Worm (Caenorhabditis elegans) whole organism, young adult: ENCODE results near the gene nlp-64.
"Not testable (repeated sequence)": the region's sequence is repeated elsewhere in the genome, so short reads cannot be mapped to it uniquely, and the experiment has no call there.

ENCODE experiments used
- C06A6.2 ChIP-seq: fragments of 200-800 bp; sonication (Bioruptor generic); conservative IDR thresholded peaks from 2 replicates; pipeline ENCODE4 v1.3.6; 2022; ENCODE audit warnings: missing genetic modification characterization, missing compliant biosample characterization
- C17E4.6 ChIP-seq: fragments of 200-800 bp; sonication (Bioruptor generic); IDR thresholded peaks from 2 replicates; pipeline ENCODE4 v1.3.6; 2022; ENCODE audit warnings: missing genetic modification reagents, missing genetic modification characterization, missing compliant biosample characterization
- F39B2.1 ChIP-seq: fragments of 200-800 bp; sonication (Bioruptor generic); IDR thresholded peaks from 2 replicates; pipeline ENCODE4 v1.3.6; 2022; ENCODE audit warnings: missing genetic modification reagents, missing genetic modification characterization, missing compliant biosample characterization
- F52B5.7 ChIP-seq: sonication (generic microtip); optimal IDR thresholded peaks from 2 replicates; lab custom pipeline; 2016; ENCODE audit warnings: mild to moderate bottlenecking, missing genetic modification characterization, missing compliant biosample characterization
- F57C9.4 ChIP-seq: sonication (generic microtip); optimal IDR thresholded peaks from 2 replicates; lab custom pipeline; 2017; ENCODE audit warnings: mild to moderate bottlenecking, missing genetic modification characterization, missing compliant biosample characterization
- K11D2.4 ChIP-seq: fragments of 200-800 bp; sonication (Bioruptor generic); IDR thresholded peaks from 2 replicates; pipeline ENCODE4 v1.3.6; 2022; ENCODE audit warnings: missing genetic modification reagents, missing genetic modification characterization, missing compliant biosample characterization
- Y67H2A.10 ChIP-seq: fragments of 200-800 bp; sonication (Bioruptor generic); conservative IDR thresholded peaks from 2 replicates; pipeline ENCODE4 v1.3.6; 2022; ENCODE audit warnings: missing genetic modification reagents, missing genetic modification characterization, missing compliant biosample characterization
- Y79H2A.3 ChIP-seq: fragments of 200-800 bp; sonication (Bioruptor generic); conservative IDR thresholded peaks from 2 replicates; pipeline ENCODE4 v1.3.6; 2022; ENCODE audit warnings: missing genetic modification reagents, missing genetic modification characterization, missing compliant biosample characterization
- bed-1 ChIP-seq: fragments of 200-800 bp; sonication (Bioruptor generic); IDR thresholded peaks from 2 replicates; pipeline ENCODE4 v1.3.6; 2022; ENCODE audit warnings: missing genetic modification reagents, missing genetic modification characterization, missing compliant biosample characterization
- cebp-1 ChIP-seq, 2 experiments: fragments of 200-800 bp in 1 of 2; sonication (Bioruptor generic) in 1 of 2; sonication (generic microtip) in 1 of 2; IDR thresholded peaks in 1 of 2; optimal IDR thresholded peaks in 1 of 2; 2 replicates each; pipeline versions ENCODE4 v1.3.6 to Lab custom; 2017 to 2022; ENCODE audit warnings: missing compliant biosample characterization in 2 of 2, missing genetic modification characterization in 2 of 2, mild to moderate bottlenecking in 1 of 2, missing genetic modification reagents in 1 of 2, moderate library complexity in 1 of 2
- ceh-27 ChIP-seq: fragments of 200-800 bp; sonication (Bioruptor generic); optimal IDR thresholded peaks from 2 replicates; lab custom pipeline; 2018; ENCODE audit warnings: mild to moderate bottlenecking, missing genetic modification characterization, moderate library complexity, missing compliant biosample characterization
- ceh-91 ChIP-seq: fragments of 200-800 bp; sonication (Bioruptor generic); IDR thresholded peaks from 2 replicates; pipeline ENCODE4 v1.3.6; 2022; ENCODE audit warnings: missing genetic modification reagents, missing genetic modification characterization, missing compliant biosample characterization
- efl-1 ChIP-seq: fragments of 150-350 bp; optimal IDR thresholded peaks from 2 replicates; lab custom pipeline; 2014; ENCODE audit warnings: missing biosample characterization, missing genetic modification reagents, missing genetic modification characterization
- ets-4 ChIP-seq: fragments of 200-800 bp; sonication (Bioruptor generic); optimal IDR thresholded peaks from 2 replicates; lab custom pipeline; 2018; ENCODE audit warnings: mild to moderate bottlenecking, missing genetic modification characterization, missing compliant biosample characterization
- him-1 ChIP-seq: sonication (generic microtip); optimal IDR thresholded peaks from 2 replicates; lab custom pipeline; 2016; ENCODE audit warnings: missing genotype, missing genetic modification reagents, missing genetic modification characterization, missing compliant biosample characterization
- lin-54 ChIP-seq: fragments of 200-800 bp; sonication (Bioruptor generic); optimal IDR thresholded peaks from 2 replicates; lab custom pipeline; 2018; ENCODE audit warnings: mild to moderate bottlenecking, missing genetic modification characterization, missing compliant biosample characterization
- madf-3 ChIP-seq: fragments of 200-800 bp; sonication (Bioruptor generic); IDR thresholded peaks from 2 replicates; pipeline ENCODE4 v1.3.6; 2022; ENCODE audit warnings: missing genetic modification reagents, missing genetic modification characterization, missing compliant biosample characterization
- madf-6 ChIP-seq: fragments of 200-800 bp; sonication (Bioruptor generic); IDR thresholded peaks from 2 replicates; pipeline ENCODE4 v1.3.6; 2022; ENCODE audit warnings: missing genetic modification reagents, missing genetic modification characterization, missing compliant biosample characterization
- mes-4 ChIP-seq: sonication (generic microtip); optimal IDR thresholded peaks from 2 replicates; lab custom pipeline; 2016; ENCODE audit warnings: missing genotype, missing genetic modification characterization, missing compliant biosample characterization
- nhr-120 ChIP-seq: fragments of 200-800 bp; sonication (Bioruptor generic); IDR thresholded peaks from 2 replicates; pipeline ENCODE4 v1.3.6; 2022; ENCODE audit warnings: missing genetic modification characterization, missing compliant biosample characterization
- nhr-80 ChIP-seq: sonication (generic microtip); optimal IDR thresholded peaks from 2 replicates; lab custom pipeline; 2016; ENCODE audit warnings: missing genetic modification characterization, missing compliant biosample characterization
- nhr-90 ChIP-seq: sonication (generic microtip); optimal IDR thresholded peaks from 2 replicates; lab custom pipeline; 2016; ENCODE audit warnings: missing genotype, mild to moderate bottlenecking, missing genetic modification characterization, missing compliant biosample characterization
- rec-8 ChIP-seq, 2 experiments: sonication (generic microtip); optimal IDR thresholded peaks; 2 replicates each; lab custom pipeline; 2016; ENCODE audit warnings: mild to moderate bottlenecking in 2 of 2, missing genetic modification characterization in 2 of 2, missing genetic modification reagents in 2 of 2, missing genotype in 2 of 2, missing biosample characterization in 1 of 2, missing compliant biosample characterization in 1 of 2, moderate library complexity in 1 of 2
- repo-1 ChIP-seq: sonication (generic microtip); optimal IDR thresholded peaks from 2 replicates; lab custom pipeline; 2017; ENCODE audit warnings: mild to moderate bottlenecking, missing genetic modification characterization, missing compliant biosample characterization
- tlf-1 ChIP-seq: fragments of 200-800 bp; sonication (Bioruptor generic); optimal IDR thresholded peaks from 2 replicates; lab custom pipeline; 2018; ENCODE audit warnings: mild to moderate bottlenecking, missing genetic modification characterization, missing compliant biosample characterization

Gene nlp-64

ce11 chrX:300250-300649, 10.9 kb downstream of the nlp-64 start (continued):
- TF ChIP-seq madf-6 (GFP tag; lab: Robert Waterston, UW): no peak
- no peak for TF ChIP-seq ets-4 (GFP tag; lab: Kevin White, UChicago)
- no peak for TF ChIP-seq Y79H2A.3

- TF ChIP-seq efl-1: no peak
- peak; percentile 50 for TF ChIP-seq nhr-80 (tag; lab: Kevin White, UChicago)
Observed at ce11 chrX:299090-299489, 12.0 kb downstream of the nlp-64 start.

- no peak for TF ChIP-seq mes-4 (tag; lab: Kevin White, UChicago)
- TF ChIP-seq Y79H2A.3: no peak
- TF ChIP-seq ceh-27 (GFP tag; lab: Kevin White, UChicago): no peak
Observed at ce11 chrX:296934-297333, 14.2 kb downstream of the nlp-64 start, which contains the start of gene R57.2. TSS of gene R57.2 (plus strand) at chrX:297234.

- TF ChIP-seq ceh-27 (GFP tag; lab: Kevin White, UChicago): no peak
- TF ChIP-seq nhr-120 (GFP tag; lab: Robert Waterston, UW): no peak
- no peak for TF ChIP-seq cebp-1 (GFP tag; IDR thresholded peaks at IDR 0.05; lab: Robert Waterston, UW)
- no peak for TF ChIP-seq cebp-1 (tag; optimal IDR thresholded peaks at IDR 0.05; lab: Kevin White, UChicago)
- TF ChIP-seq Y67H2A.10: no peak
- no peak for TF ChIP-seq tlf-1 (GFP tag; lab: Kevin White, UChicago)
- TF ChIP-seq ceh-91 (GFP tag; lab: Robert Waterston, UW): no peak
- TF ChIP-seq C06A6.2 (GFP tag; lab: Robert Waterston, UW): no peak
Observed at ce11 chrX:295726-296125, 15.4 kb downstream of the nlp-64 start.

- not testable (repeated sequence) for TF ChIP-seq K11D2.4 (GFP tag; lab: Robert Waterston, UW); cebp-1 (GFP tag; IDR thresholded peaks at IDR 0.05; lab: Robert Waterston, UW); cebp-1 (tag; optimal IDR thresholded peaks at IDR 0.05; lab: Kevin White, UChicago); him-1
Observed at ce11 chrX:286116-286515, 25.0 kb downstream of the nlp-64 start, which contains the start of gene Y47C4A.1. TSS of gene Y47C4A.1 (minus strand) at chrX:286216.

- TF ChIP-seq repo-1 (tag; lab: Kevin White, UChicago); F52B5.7 (tag; lab: Kevin White, UChicago); madf-3: not testable (repeated sequence)
- TF ChIP-seq, all 124 proteins: peak for 0; not testable (repeated sequence) for 124
Observed at ce11 chrX:273912-274311, 37.2 kb downstream of the nlp-64 start, which contains the start of gene Y108F1.5. TSS of gene Y108F1.5 (minus strand) at chrX:274012.

- TF ChIP-seq F39B2.1 (GFP tag; lab: Robert Waterston, UW) (no peak), bed-1 (GFP tag; lab: Robert Waterston, UW) (no peak), repo-1 (tag; lab: Kevin White, UChicago) (no peak), nhr-90 (tag; lab: Kevin White, UChicago) (no peak), C17E4.6 (no peak), F57C9.4 (no peak), lin-54 (GFP tag; lab: Kevin White, UChicago) (no peak), rec-8 (tag; optimal IDR thresholded peaks at IDR 0.05; lab: Kevin White, UChicago) (no peak)
Observed at ce11 chrX:271509-271908, 39.6 kb downstream of the nlp-64 start.
